Worm (Caenorhabditis elegans) whole organism, young adult: ENCODE results near the gene E02H9.6.
"Not testable (repeated sequence)": the region's sequence is repeated elsewhere in the genome, so short reads cannot be mapped to it uniquely, and the experiment has no call there.

Experiments
- F23B12.7 ChIP-seq: sonication (generic microtip); optimal IDR thresholded peaks from 2 replicates; lab custom pipeline; 2017; ENCODE audit warnings: missing genetic modification characterization, mild to moderate bottlenecking, missing compliant biosample characterization, antibody characterized with exemption, moderate library complexity; ENCODE audit not compliant: insufficient read depth
- ZK185.1 ChIP-seq: sonication (generic microtip); optimal IDR thresholded peaks from 2 replicates; lab custom pipeline; 2016; ENCODE audit warnings: mild to moderate bottlenecking, missing genetic modification characterization, missing compliant biosample characterization; ENCODE audit not compliant: poor library complexity, severe bottlenecking
- ama-1 ChIP-seq, 3 experiments: fragments of 150-350 bp in 1 of 3; sonication (generic microtip) in 2 of 3; optimal IDR thresholded peaks; 2 replicates each; lab custom pipeline; 2014 to 2018; ENCODE audit warnings: missing biosample characterization in 2 of 3, missing genetic modification characterization in 2 of 3, missing genetic modification reagents in 2 of 3
- aptf-2 ChIP-seq: fragments of 200-800 bp; sonication (Bioruptor generic); conservative IDR thresholded peaks from 2 replicates; pipeline ENCODE4 v1.3.6; 2022; ENCODE audit warnings: missing genetic modification reagents, missing genetic modification characterization, missing compliant biosample characterization
- ceh-100 ChIP-seq: fragments of 200-800 bp; sonication (Bioruptor generic); IDR thresholded peaks from 2 replicates; pipeline ENCODE4 v1.3.6; 2022; ENCODE audit warnings: missing genetic modification reagents, missing genetic modification characterization, missing compliant biosample characterization
- chd-7 ChIP-seq: sonication (generic microtip); optimal IDR thresholded peaks from 2 replicates; lab custom pipeline; 2016; ENCODE audit warnings: mild to moderate bottlenecking, missing genetic modification characterization, moderate library complexity, missing compliant biosample characterization
- die-1 ChIP-seq: sonication (generic microtip); optimal IDR thresholded peaks from 2 replicates; lab custom pipeline; 2016; ENCODE audit warnings: missing genotype, mild to moderate bottlenecking, missing genetic modification characterization, missing compliant biosample characterization
- lin-40 ChIP-seq: sonication (generic microtip); optimal IDR thresholded peaks from 2 replicates; lab custom pipeline; 2016; ENCODE audit warnings: missing genetic modification characterization, mild to moderate bottlenecking, missing compliant biosample characterization, missing genotype, missing genetic modification reagents
- madf-10 ChIP-seq: sonication (generic microtip); optimal IDR thresholded peaks from 2 replicates; lab custom pipeline; 2016; ENCODE audit warnings: mild to moderate bottlenecking, missing genetic modification characterization, missing compliant biosample characterization
- madf-8 ChIP-seq: fragments of 200-800 bp; sonication (Bioruptor generic); conservative IDR thresholded peaks from 2 replicates; pipeline ENCODE4 v1.3.6; 2022; ENCODE audit warnings: missing genetic modification reagents, missing genetic modification characterization, missing compliant biosample characterization
- mel-28 ChIP-seq: sonication (generic microtip); optimal IDR thresholded peaks from 2 replicates; lab custom pipeline; 2016; ENCODE audit warnings: borderline replicate concordance, mild to moderate bottlenecking, missing genetic modification characterization, missing compliant biosample characterization
- sea-2 ChIP-seq: fragments of 200-800 bp; sonication (Bioruptor generic); IDR thresholded peaks from 2 replicates; pipeline ENCODE4 v1.3.6; 2022; ENCODE audit warnings: missing genetic modification characterization, missing compliant biosample characterization
- unc-130 ChIP-seq: sonication (generic microtip); optimal IDR thresholded peaks from 2 replicates; lab custom pipeline; 2016; ENCODE audit warnings: missing genetic modification reagents, missing genetic modification characterization, missing compliant biosample characterization
- ztf-3 ChIP-seq: fragments of 200-800 bp; sonication (Bioruptor generic); optimal IDR thresholded peaks from 2 replicates; lab custom pipeline; 2018; ENCODE audit warnings: mild to moderate bottlenecking, missing genetic modification characterization, missing compliant biosample characterization

- not testable (repeated sequence) for TF ChIP-seq ZK185.1 (tag; lab: Kevin White, UChicago); F23B12.7; ceh-100 (GFP tag; lab: Robert Waterston, UW); aptf-2; ztf-3; lin-40 (tag; lab: Kevin White, UChicago); mel-28; chd-7 (tag; lab: Kevin White, UChicago); madf-10 (tag; lab: Kevin White, UChicago); ama-1 (optimal IDR thresholded peaks at IDR 0.05; lab: Kevin White, UChicago); ama-1 (GFP tag; optimal IDR thresholded peaks at IDR 0.05; lab: Kevin White, UChicago); sea-2; unc-130 (GFP tag; lab: Kevin White, UChicago); die-1 (tag; lab: Kevin White, UChicago)
- TF ChIP-seq madf-8 (GFP tag; lab: Robert Waterston, UW): peak; percentile 65
These were observed 25.3 kb downstream of the E02H9.6 start for ce11 chrIII:2461040-2461715.
